Fruit fly (Drosophila melanogaster): ENCODE data around the gene bab1.

DNA sequence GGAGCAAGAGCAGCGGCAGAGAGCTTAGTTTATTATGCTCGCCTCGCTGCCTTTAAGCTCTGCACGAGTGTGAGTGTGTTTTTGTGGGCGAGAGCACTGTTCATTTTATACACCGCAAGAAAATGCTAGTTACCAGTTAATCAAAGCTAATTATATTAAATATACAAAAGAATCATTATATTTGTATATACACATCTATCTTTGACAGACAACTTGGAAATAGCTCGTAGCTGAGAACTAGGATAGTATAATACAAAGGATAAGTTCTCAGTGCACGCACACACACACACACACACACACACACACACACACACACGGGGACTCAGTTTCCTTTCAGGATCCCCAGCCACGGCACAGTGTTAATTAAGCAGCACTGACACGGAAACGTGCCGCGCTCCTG, 89.9 kb downstream of the bab1 start:
- no peak for TF ChIP-seq CG8478 (optimal IDR thresholded peaks at IDR 0.05)
- no peak for TF ChIP-seq CTCF (optimal IDR thresholded peaks at IDR 0.05)

Data from S2 (cell line).